Worm (Caenorhabditis elegans) whole organism, late embryonic: Measurements from ENCODE around the gene T10B9.14.

Experiments
- K09A11.1 ChIP-seq: sonication (generic microtip); optimal IDR thresholded peaks from 2 replicates; lab custom pipeline; 2017; ENCODE audit warnings: antibody characterized with exemption, mild to moderate bottlenecking, missing genetic modification characterization, missing compliant biosample characterization; ENCODE audit not compliant: insufficient read depth
- ets-4 ChIP-seq: sonication (generic microtip); optimal IDR thresholded peaks from 2 replicates; lab custom pipeline; 2016; ENCODE audit warnings: missing genetic modification characterization, missing compliant biosample characterization
- fax-1 ChIP-seq: sonication (generic microtip); optimal IDR thresholded peaks from 2 replicates; lab custom pipeline; 2016; ENCODE audit warnings: missing genotype, missing genetic modification characterization, missing compliant biosample characterization
- fkh-6 ChIP-seq: sonication (generic microtip); optimal IDR thresholded peaks from 2 replicates; lab custom pipeline; 2016; ENCODE audit warnings: missing genetic modification characterization, missing compliant biosample characterization
- nhr-11 ChIP-seq: fragments of 150-350 bp; optimal IDR thresholded peaks from 2 replicates; lab custom pipeline; 2014; ENCODE audit warnings: missing biosample characterization, missing genetic modification characterization
- sdc-2 ChIP-seq: sonication (generic microtip); optimal IDR thresholded peaks from 2 replicates; lab custom pipeline; 2016; ENCODE audit warnings: missing genotype, missing genetic modification characterization, missing compliant biosample characterization

ce11 chrII:9826946-9827345 lies 44.7 kb upstream of the T10B9.14 start:
- TF ChIP-seq ets-4 (tag; lab: Kevin White, UChicago): no peak
- no peak for TF ChIP-seq nhr-11
- TF ChIP-seq sdc-2: no peak
- TF ChIP-seq fkh-6 (tag; lab: Kevin White, UChicago): no peak
- TF ChIP-seq K09A11.1 (tag; lab: Kevin White, UChicago): no peak
- no peak for TF ChIP-seq fax-1 (tag; lab: Kevin White, UChicago)
